Worm (Caenorhabditis elegans) whole organism, early embryonic: ENCODE results near the gene srt-19.

ENCODE experiments used
- B0310.2 ChIP-seq: sonication (generic microtip); optimal IDR thresholded peaks from 2 replicates; lab custom pipeline; 2016; ENCODE audit warnings: mild to moderate bottlenecking, missing genetic modification characterization, missing compliant biosample characterization
- F13C5.2 ChIP-seq: sonication (generic microtip); optimal IDR thresholded peaks from 2 replicates; lab custom pipeline; 2017; ENCODE audit warnings: mild to moderate bottlenecking, missing genetic modification characterization, inconsistent platforms, missing compliant biosample characterization
- aly-1 ChIP-seq: sonication (generic microtip); optimal IDR thresholded peaks from 2 replicates; lab custom pipeline; 2016; ENCODE audit warnings: missing genetic modification characterization, missing compliant biosample characterization
- ama-1 ChIP-seq: fragments of 150-350 bp; optimal IDR thresholded peaks from 2 replicates; lab custom pipeline; 2014
- ceh-13 ChIP-seq: fragments of 200-800 bp; sonication (Bioruptor generic); optimal IDR thresholded peaks from 2 replicates; lab custom pipeline; 2018; ENCODE audit warnings: mild to moderate bottlenecking, missing genetic modification characterization, missing compliant biosample characterization
- ceh-36 ChIP-seq: sonication (generic microtip); optimal IDR thresholded peaks from 2 replicates; lab custom pipeline; 2016; ENCODE audit warnings: missing genetic modification characterization, inconsistent platforms, missing compliant biosample characterization
- ets-7 ChIP-seq: sonication (generic microtip); optimal IDR thresholded peaks from 2 replicates; lab custom pipeline; 2016; ENCODE audit warnings: missing genotype, missing genetic modification characterization, missing compliant biosample characterization
- flt-1 ChIP-seq: fragments of 200-800 bp; sonication (Bioruptor generic); IDR thresholded peaks from 2 replicates; pipeline ENCODE4 v1.3.6; 2022; ENCODE audit warnings: missing genetic modification characterization, missing compliant biosample characterization
- hmbx-1 ChIP-seq: sonication (generic microtip); optimal IDR thresholded peaks from 2 replicates; lab custom pipeline; 2016; ENCODE audit warnings: mild to moderate bottlenecking, missing genetic modification characterization, missing compliant biosample characterization
- hmg-4 ChIP-seq: fragments of 200-800 bp; sonication (Bioruptor generic); optimal IDR thresholded peaks from 2 replicates; lab custom pipeline; 2018; ENCODE audit warnings: mild to moderate bottlenecking, missing genetic modification characterization, missing compliant biosample characterization
- hnd-1 ChIP-seq: sonication (generic microtip); optimal IDR thresholded peaks from 2 replicates; lab custom pipeline; 2016; ENCODE audit warnings: missing genetic modification characterization, missing compliant biosample characterization
- pes-1 ChIP-seq: fragments of 200-800 bp; sonication (Bioruptor generic); IDR thresholded peaks from 2 replicates; pipeline ENCODE4 v1.3.6; 2022; ENCODE audit warnings: missing genetic modification reagents, missing genetic modification characterization, missing compliant biosample characterization
- scrt-1 ChIP-seq: fragments of 200-800 bp; sonication (Bioruptor generic); IDR thresholded peaks from 2 replicates; pipeline ENCODE4 v1.3.6; 2022; ENCODE audit warnings: missing genetic modification characterization, missing compliant biosample characterization
- sea-1 ChIP-seq: fragments of 200-800 bp; sonication (Bioruptor generic); conservative IDR thresholded peaks from 2 replicates; pipeline ENCODE4 v1.3.6; 2022; ENCODE audit warnings: missing genetic modification characterization, missing compliant biosample characterization
- tbx-11 ChIP-seq: fragments of 200-800 bp; sonication (Bioruptor generic); IDR thresholded peaks from 2 replicates; pipeline ENCODE4 v1.3.6; 2022; ENCODE audit warnings: missing genetic modification characterization, missing compliant biosample characterization
- tbx-37 ChIP-seq: fragments of 200-800 bp; sonication (Bioruptor generic); conservative IDR thresholded peaks from 2 replicates; pipeline ENCODE4 v1.3.6; 2022; ENCODE audit warnings: missing genetic modification reagents, missing genetic modification characterization, missing compliant biosample characterization
- tra-4 ChIP-seq: sonication (generic microtip); optimal IDR thresholded peaks from 2 replicates; lab custom pipeline; 2017; ENCODE audit warnings: missing genetic modification characterization, missing compliant biosample characterization

Gene srt-19

ce11 chrV:4295920-4296319 lies 11.1 kb downstream of the srt-19 start, which contains the start of gene F47D2.11:
TSS of gene F47D2.11 (minus strand) at chrV:4296020.
- TF ChIP-seq hmg-4 = no peak
- TF ChIP-seq hnd-1 (tag; lab: Kevin White, UChicago) = no peak
- TF ChIP-seq ets-7 = no peak
- no peak for TF ChIP-seq scrt-1 (GFP tag; lab: Robert Waterston, UW)
- TF ChIP-seq tbx-37 = no peak
- no peak for TF ChIP-seq F13C5.2 (tag; lab: Kevin White, UChicago)

ce11 chrV:4298579-4298978 lies 13.7 kb downstream of the srt-19 start, which contains the start of gene ZC132.11:
TSS of gene ZC132.11 (minus strand) at chrV:4298679.
- no peak for TF ChIP-seq scrt-1 (GFP tag; lab: Robert Waterston, UW)
- no peak for TF ChIP-seq hmbx-1 (tag; lab: Kevin White, UChicago)
- no peak for TF ChIP-seq ceh-36 (tag; lab: Kevin White, UChicago)
- no peak for TF ChIP-seq F13C5.2 (tag; lab: Kevin White, UChicago)
- TF ChIP-seq tbx-37 = no peak
- no peak for TF ChIP-seq pes-1 (GFP tag; lab: Robert Waterston, UW)
- TF ChIP-seq aly-1 (tag; lab: Kevin White, UChicago) = no peak
- TF ChIP-seq sea-1 = no peak
- TF ChIP-seq hmg-4 = no peak
- TF ChIP-seq ceh-13 = no peak
- TF ChIP-seq hnd-1 (tag; lab: Kevin White, UChicago) = no peak
- TF ChIP-seq flt-1 (GFP tag; lab: Robert Waterston, UW) = no peak
- TF ChIP-seq ets-7 = no peak
- TF ChIP-seq tbx-11 = no peak

ce11 chrV:4299741-4300140 lies 14.9 kb downstream of the srt-19 start, which contains the start of gene ZC132.3:
TSS of gene ZC132.3 (minus strand) at chrV:4299841.
- TF ChIP-seq tbx-11 (no peak), hmg-4 (no peak), ceh-13 (no peak), flt-1 (GFP tag; lab: Robert Waterston, UW) (no peak), sea-1 (no peak), ets-7 (no peak), B0310.2 (tag; lab: Kevin White, UChicago) (no peak), hnd-1 (tag; lab: Kevin White, UChicago) (no peak), tra-4 (no peak), hmbx-1 (tag; lab: Kevin White, UChicago) (no peak), tbx-37 (no peak)

- TF ChIP-seq flt-1 (GFP tag; lab: Robert Waterston, UW) (no peak), F13C5.2 (tag; lab: Kevin White, UChicago) (no peak), hmbx-1 (tag; lab: Kevin White, UChicago) (no peak), tra-4 (no peak), ets-7 (no peak), sea-1 (no peak), B0310.2 (tag; lab: Kevin White, UChicago) (no peak), tbx-37 (no peak), ama-1 (no peak), aly-1 (tag; lab: Kevin White, UChicago) (no peak), hmg-4 (no peak), ceh-13 (no peak), hnd-1 (tag; lab: Kevin White, UChicago) (no peak), scrt-1 (GFP tag; lab: Robert Waterston, UW) (no peak), pes-1 (GFP tag; lab: Robert Waterston, UW) (no peak), ceh-36 (tag; lab: Kevin White, UChicago) (no peak)
These were observed 18.0 kb downstream of the srt-19 start for ce11 chrV:4302842-4303241.

ce11 chrV:4303793-4304192 lies 19.0 kb downstream of the srt-19 start:
- TF ChIP-seq ama-1 = no peak
- TF ChIP-seq hnd-1 (tag; lab: Kevin White, UChicago) = no peak
- no peak for TF ChIP-seq hmbx-1 (tag; lab: Kevin White, UChicago)
- no peak for TF ChIP-seq scrt-1 (GFP tag; lab: Robert Waterston, UW)
- no peak for TF ChIP-seq sea-1
- TF ChIP-seq ceh-36 (tag; lab: Kevin White, UChicago) = no peak
- no peak for TF ChIP-seq pes-1 (GFP tag; lab: Robert Waterston, UW)
- TF ChIP-seq tra-4 = no peak
- no peak for TF ChIP-seq ets-7
- no peak for TF ChIP-seq F13C5.2 (tag; lab: Kevin White, UChicago)

- TF ChIP-seq ceh-36 (tag; lab: Kevin White, UChicago) (no peak), hmg-4 (no peak), hnd-1 (tag; lab: Kevin White, UChicago) (no peak), B0310.2 (tag; lab: Kevin White, UChicago) (no peak), sea-1 (no peak), ets-7 (no peak), tra-4 (no peak), ceh-13 (no peak)
These were observed 19.4 kb downstream of the srt-19 start for ce11 chrV:4304240-4304639.

ce11 chrV:4310414-4310813 lies 25.6 kb downstream of the srt-19 start:
- TF ChIP-seq pes-1 (GFP tag; lab: Robert Waterston, UW) = peak; percentile 68
- TF ChIP-seq scrt-1 (GFP tag; lab: Robert Waterston, UW) = peak; percentile 46; the same call in 1 of the 2 replicates
- TF ChIP-seq sea-1 = 0 out of 2 replicates have a peak, but pooled peaks have one; percentile 35
- TF ChIP-seq flt-1 (GFP tag; lab: Robert Waterston, UW) = peak; percentile 23; the same call in 1 of the 2 replicates

- no peak for TF ChIP-seq sea-1
- no peak for TF ChIP-seq hmbx-1 (tag; lab: Kevin White, UChicago)
- TF ChIP-seq tbx-11 = no peak
- TF ChIP-seq ama-1 = no peak
- no peak for TF ChIP-seq hnd-1 (tag; lab: Kevin White, UChicago)
- TF ChIP-seq flt-1 (GFP tag; lab: Robert Waterston, UW) = no peak
- no peak for TF ChIP-seq ceh-13
These were observed 30.2 kb downstream of the srt-19 start, which contains the start of gene srh-192 for ce11 chrV:4315057-4315456. TSS of gene srh-192 (minus strand) at chrV:4315157.

- TF ChIP-seq tra-4 = no peak
- no peak for TF ChIP-seq pes-1 (GFP tag; lab: Robert Waterston, UW)
- TF ChIP-seq ets-7 = no peak
- no peak for TF ChIP-seq flt-1 (GFP tag; lab: Robert Waterston, UW)
- TF ChIP-seq hmg-4 = no peak
- no peak for TF ChIP-seq ceh-13
- no peak for TF ChIP-seq aly-1 (tag; lab: Kevin White, UChicago)
- no peak for TF ChIP-seq F13C5.2 (tag; lab: Kevin White, UChicago)
- TF ChIP-seq B0310.2 (tag; lab: Kevin White, UChicago) = no peak
- TF ChIP-seq ama-1 = no peak
These were observed 35.0 kb downstream of the srt-19 start, which contains the start of gene ZC132.9 for ce11 chrV:4319867-4320266. TSS of gene ZC132.9 (minus strand) at chrV:4319967.
